Worm (Caenorhabditis elegans) whole organism, L2 larva: ENCODE results near the gene fbxa-100.

Source experiments
- R02D3.7 ChIP-seq: fragments of 150-350 bp; optimal IDR thresholded peaks from 2 replicates; lab custom pipeline; 2014; ENCODE audit warnings: missing biosample characterization, missing genetic modification characterization
- Y55F3AM.14 ChIP-seq: fragments of 200-800 bp; sonication (Bioruptor generic); optimal IDR thresholded peaks from 2 replicates; lab custom pipeline; 2018; ENCODE audit warnings: mild to moderate bottlenecking, missing genetic modification characterization, missing compliant biosample characterization
- ZK546.5 ChIP-seq: sonication (generic microtip); optimal IDR thresholded peaks from 2 replicates; lab custom pipeline; 2017; ENCODE audit warnings: missing biosample characterization, missing genetic modification characterization
- ceh-82 ChIP-seq: fragments of 150-350 bp; optimal IDR thresholded peaks from 2 replicates; lab custom pipeline; 2014; ENCODE audit warnings: missing biosample characterization, missing genetic modification characterization
- crh-2 ChIP-seq: sonication (generic microtip); optimal IDR thresholded peaks from 2 replicates; lab custom pipeline; 2017; ENCODE audit warnings: missing biosample characterization, missing genetic modification characterization
- elt-1 ChIP-seq: fragments of 150-350 bp; optimal IDR thresholded peaks from 2 replicates; lab custom pipeline; 2014; ENCODE audit warnings: missing biosample characterization, missing genetic modification characterization
- gmeb-1 ChIP-seq: fragments of 150-350 bp; optimal IDR thresholded peaks from 2 replicates; lab custom pipeline; 2014; ENCODE audit warnings: missing biosample characterization, missing genetic modification characterization
- lin-13 ChIP-seq: fragments of 150-350 bp; optimal IDR thresholded peaks from 2 replicates; lab custom pipeline; 2014; ENCODE audit warnings: missing biosample characterization, missing genetic modification reagents, missing genetic modification characterization
- mbf-1 ChIP-seq: sonication (generic microtip); optimal IDR thresholded peaks from 2 replicates; lab custom pipeline; 2017; ENCODE audit warnings: missing biosample characterization, missing genetic modification characterization
- nhr-10 ChIP-seq: sonication (generic microtip); optimal IDR thresholded peaks from 2 replicates; lab custom pipeline; 2017; ENCODE audit warnings: missing biosample characterization, missing genetic modification characterization
- nhr-12 ChIP-seq: fragments of 150-350 bp; optimal IDR thresholded peaks from 2 replicates; lab custom pipeline; 2014; ENCODE audit warnings: missing biosample characterization, missing genetic modification characterization
- nhr-129 ChIP-seq: fragments of 150-350 bp; optimal IDR thresholded peaks from 2 replicates; lab custom pipeline; 2014; ENCODE audit warnings: missing biosample characterization, missing genetic modification characterization
- nhr-23 ChIP-seq: fragments of 150-350 bp; optimal IDR thresholded peaks from 2 replicates; lab custom pipeline; 2014; ENCODE audit warnings: missing biosample characterization, missing genetic modification reagents, missing genetic modification characterization
- nhr-237 ChIP-seq: fragments of 150-350 bp; optimal IDR thresholded peaks from 2 replicates; lab custom pipeline; 2014; ENCODE audit warnings: missing biosample characterization, missing genetic modification characterization
- nhr-25 ChIP-seq: fragments of 150-350 bp; sonication (generic microtip); optimal IDR thresholded peaks from 3 replicates; lab custom pipeline; 2014; ENCODE audit warnings: missing biosample characterization, missing genetic modification characterization
- peb-1 ChIP-seq: fragments of 150-350 bp; optimal IDR thresholded peaks from 2 replicates; lab custom pipeline; 2014; ENCODE audit warnings: missing biosample characterization, missing genetic modification characterization
- unc-55 ChIP-seq: fragments of 150-350 bp; sonication (generic microtip); optimal IDR thresholded peaks from 3 replicates; lab custom pipeline; 2014; ENCODE audit warnings: missing biosample characterization, missing genetic modification reagents, missing genetic modification characterization
- unc-62 ChIP-seq: fragments of 150-350 bp; optimal IDR thresholded peaks from 2 replicates; lab custom pipeline; 2014; ENCODE audit warnings: missing biosample characterization, missing genetic modification reagents, missing genetic modification characterization

fbxa-100 gene

ce11 chrV:16015652-16016051 is 46.2 kb downstream of the fbxa-100 start, which contains the start of gene str-232:
Gene str-232 (minus strand): TSS chrV:16015752.
- no peak for TF ChIP-seq ZK546.5 (tag; lab: Kevin White, UChicago)
- no peak for TF ChIP-seq Y55F3AM.14
- no peak for TF ChIP-seq elt-1 (tag; lab: Kevin White, UChicago)
- TF ChIP-seq mbf-1 (tag; lab: Kevin White, UChicago), result no peak
- no peak for TF ChIP-seq nhr-10 (tag; lab: Kevin White, UChicago)
- no peak for TF ChIP-seq nhr-129 (tag; lab: Kevin White, UChicago)
- TF ChIP-seq nhr-12 (tag; lab: Kevin White, UChicago), result no peak
- no peak for TF ChIP-seq nhr-25
- no peak for TF ChIP-seq unc-55 (GFP tag; lab: Kevin White, UChicago)
- no peak for TF ChIP-seq gmeb-1 (tag; lab: Kevin White, UChicago)
- TF ChIP-seq nhr-23 (tag; lab: Kevin White, UChicago), result no peak
- no peak for TF ChIP-seq ceh-82
- TF ChIP-seq lin-13, result no peak
- TF ChIP-seq crh-2 (tag; lab: Kevin White, UChicago), result no peak
- no peak for TF ChIP-seq R02D3.7
- no peak for TF ChIP-seq unc-62 (GFP tag; lab: Kevin White, UChicago)
- TF ChIP-seq peb-1, result no peak
- TF ChIP-seq nhr-237 (tag; lab: Kevin White, UChicago), result no peak
